Worm (Caenorhabditis elegans) whole organism, L1 larva: Measurements from ENCODE around the gene C06E4.3.

ENCODE experiments used
- aly-2 ChIP-seq: fragments of 150-350 bp; optimal IDR thresholded peaks from 2 replicates; lab custom pipeline; 2014; ENCODE audit warnings: missing biosample characterization, missing genetic modification characterization
- lin-13 ChIP-seq: fragments of 150-350 bp; optimal IDR thresholded peaks from 2 replicates; lab custom pipeline; 2014; ENCODE audit warnings: missing biosample characterization, missing genetic modification reagents, missing genetic modification characterization
- lir-3 ChIP-seq: sonication (generic microtip); optimal IDR thresholded peaks from 2 replicates; lab custom pipeline; 2016; ENCODE audit warnings: mild to moderate bottlenecking, missing genetic modification characterization, moderate library complexity, missing compliant biosample characterization; ENCODE audit not compliant: poor library complexity
- nhr-20 ChIP-seq: sonication (generic microtip); optimal IDR thresholded peaks from 2 replicates; lab custom pipeline; 2016; ENCODE audit warnings: mild to moderate bottlenecking, missing genetic modification characterization, missing compliant biosample characterization
- unc-130 ChIP-seq: fragments of 150-350 bp; optimal IDR thresholded peaks from 2 replicates; lab custom pipeline; 2017; ENCODE audit warnings: missing biosample characterization, missing genetic modification characterization, inconsistent platforms

ce11 chrIV:7276661-7277060, 16.0 kb downstream of the C06E4.3 start, which contains the start of gene C06E4.2:
- TF ChIP-seq nhr-20 (tag; lab: Kevin White, UChicago) = no peak
- TF ChIP-seq lin-13 = no peak
- no peak for TF ChIP-seq lir-3 (tag; lab: Kevin White, UChicago)
- TF ChIP-seq unc-130 (tag; lab: Kevin White, UChicago) = no peak
- no peak for TF ChIP-seq aly-2 (tag; lab: Kevin White, UChicago)
